Fruit fly (Drosophila melanogaster) Kc167 (cell line): ENCODE measurements around the gene CG43800.

Source experiments
- Sin3A ChIP-seq: fragments of >200 bp; optimal IDR thresholded peaks from 2 replicates; lab custom pipeline; 2018; ENCODE audit warnings: missing external identifiers
- h ChIP-seq: fragments of >200 bp; optimal IDR thresholded peaks from 3 replicates; lab custom pipeline; 2018; ENCODE audit warnings: missing external identifiers
- insv ChIP-seq: fragments of >200 bp; optimal IDR thresholded peaks from 3 replicates; lab custom pipeline; 2018; ENCODE audit warnings: missing external identifiers
- psq ChIP-seq: fragments of >200 bp; optimal IDR thresholded peaks from 2 replicates; lab custom pipeline; 2017; ENCODE audit warnings: missing external identifiers
- ttk ChIP-seq: sonication (Bioruptor generic); optimal IDR thresholded peaks from 2 replicates; lab custom pipeline; 2017; ENCODE audit warnings: missing external identifiers

DNA sequence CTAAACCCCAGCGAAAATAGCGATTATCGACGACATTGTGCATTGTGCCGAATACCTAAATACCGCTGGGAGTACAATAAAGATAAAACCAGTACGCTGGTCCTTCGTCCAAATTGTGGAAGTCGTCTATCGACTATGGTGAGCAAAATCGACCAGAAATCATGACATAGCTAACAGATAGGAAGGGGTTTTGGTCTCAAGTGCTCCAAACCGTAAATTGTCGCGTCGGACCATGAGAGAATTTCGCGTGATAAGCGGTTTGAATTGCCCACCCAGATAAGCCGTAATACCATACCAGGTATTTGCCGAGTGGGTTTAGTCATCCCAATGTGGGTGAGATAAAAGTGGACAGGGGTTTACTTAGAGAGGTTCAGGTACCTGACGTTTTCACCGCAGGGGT, 14.7 kb downstream of the CG43800 start:
- no peak for TF ChIP-seq psq (lab: Kevin White, UChicago)
- no peak for TF ChIP-seq ttk
- TF ChIP-seq insv (lab: Kevin White, UChicago) = no peak
- TF ChIP-seq h (lab: Kevin White, UChicago) = no peak
- TF ChIP-seq Sin3A (lab: Kevin White, UChicago) = no peak
